Fruit fly (Drosophila melanogaster) whole organism, adult: ENCODE data around the gene CG8289.
A peak's percentile ranks its signal among the peaks of the same experiment; 100 is the strongest.

Source experiments
- CG11617 ChIP-seq: fragments of 200-800 bp; sonication (Bioruptor generic); optimal IDR thresholded peaks from 2 replicates; lab custom pipeline; 2017; ENCODE audit warnings: mild to moderate bottlenecking, missing biosample characterization, missing genetic modification reagents, missing genetic modification characterization
- CG12768 ChIP-seq: fragments of 200-800 bp; sonication (Bioruptor generic); optimal IDR thresholded peaks from 2 replicates; lab custom pipeline; 2017; ENCODE audit warnings: missing biosample characterization, missing genetic modification characterization, mild to moderate bottlenecking, moderate library complexity, missing genetic modification reagents
- CG14711 ChIP-seq: fragments of 200-800 bp; sonication (Bioruptor generic); optimal IDR thresholded peaks from 2 replicates; lab custom pipeline; 2018; ENCODE audit warnings: missing biosample characterization, mild to moderate bottlenecking, missing genetic modification characterization, moderate library complexity
- CG1620 ChIP-seq: fragments of 200-800 bp; sonication (Bioruptor generic); optimal IDR thresholded peaks from 2 replicates; lab custom pipeline; 2016; ENCODE audit warnings: missing biosample characterization, missing genetic modification characterization
- CG33017 ChIP-seq: fragments of 200-800 bp; sonication (Bioruptor generic); optimal IDR thresholded peaks from 2 replicates; lab custom pipeline; 2018; ENCODE audit warnings: missing biosample characterization, mild to moderate bottlenecking, missing genetic modification characterization, moderate library complexity
- CG5204 ChIP-seq: fragments of 200-800 bp; sonication (Bioruptor generic); optimal IDR thresholded peaks from 2 replicates; lab custom pipeline; 2016; ENCODE audit warnings: missing biosample characterization, missing genetic modification characterization
- CG7045 ChIP-seq: fragments of 200-800 bp; sonication (Bioruptor generic); optimal IDR thresholded peaks from 2 replicates; lab custom pipeline; 2017; ENCODE audit warnings: missing biosample characterization, mild to moderate bottlenecking, missing genetic modification characterization
- CG7101 ChIP-seq: fragments of 200-800 bp; sonication (Bioruptor generic); optimal IDR thresholded peaks from 2 replicates; lab custom pipeline; 2018; ENCODE audit warnings: missing biosample characterization, mild to moderate bottlenecking, missing genetic modification characterization, moderate library complexity
- Clk ChIP-seq: fragments of 200-800 bp; sonication (Bioruptor generic); optimal IDR thresholded peaks from 2 replicates; lab custom pipeline; 2017; ENCODE audit warnings: missing biosample characterization, missing genetic modification characterization
- Crg-1 ChIP-seq: fragments of 200-800 bp; sonication (Bioruptor generic); optimal IDR thresholded peaks from 2 replicates; lab custom pipeline; 2016; ENCODE audit warnings: missing biosample characterization, missing genetic modification characterization
- Hr96 ChIP-seq: fragments of 200-800 bp; sonication (Bioruptor generic); optimal IDR thresholded peaks from 2 replicates; lab custom pipeline; 2016; ENCODE audit warnings: missing biosample characterization, missing genetic modification characterization
- Mnt ChIP-seq: fragments of 200-800 bp; sonication (Bioruptor generic); optimal IDR thresholded peaks from 2 replicates; lab custom pipeline; 2016; ENCODE audit warnings: missing biosample characterization, mild to moderate bottlenecking, missing genetic modification characterization
- bab1 ChIP-seq: fragments of 200-800 bp; sonication (Bioruptor generic); optimal IDR thresholded peaks from 3 replicates; lab custom pipeline; 2019; ENCODE audit warnings: missing biosample characterization, mild to moderate bottlenecking, missing genetic modification characterization, moderate library complexity
- cic ChIP-seq: fragments of 200-800 bp; sonication (Bioruptor generic); optimal IDR thresholded peaks from 2 replicates; lab custom pipeline; 2017; ENCODE audit warnings: missing biosample characterization, mild to moderate bottlenecking, missing genetic modification characterization, moderate library complexity
- cnc ChIP-seq, 2 experiments: fragments of >200 bp; optimal IDR thresholded peaks; 2 replicates each; lab custom pipeline; 2017
- kay ChIP-seq: fragments of 200-800 bp; sonication (Bioruptor generic); peaks from one replicate; lab custom pipeline; 2016; ENCODE audit warnings: missing biosample characterization, missing genetic modification characterization, borderline replicate concordance
- ovo ChIP-seq: fragments of 200-800 bp; sonication (Bioruptor generic); optimal IDR thresholded peaks from 2 replicates; lab custom pipeline; 2016; ENCODE audit warnings: missing biosample characterization, missing genetic modification characterization
- pad ChIP-seq: fragments of 200-800 bp; sonication (Bioruptor generic); optimal IDR thresholded peaks from 3 replicates; lab custom pipeline; 2017; ENCODE audit warnings: missing biosample characterization, missing genetic modification characterization, mild to moderate bottlenecking, moderate library complexity, missing genetic modification reagents
- tj ChIP-seq: fragments of 200-800 bp; sonication (Bioruptor generic); optimal IDR thresholded peaks from 3 replicates; lab custom pipeline; 2017; ENCODE audit warnings: missing biosample characterization, mild to moderate bottlenecking, missing genetic modification characterization, moderate library complexity
- toe ChIP-seq: fragments of 200-800 bp; sonication (Bioruptor generic); optimal IDR thresholded peaks from 2 replicates; lab custom pipeline; 2016; ENCODE audit warnings: missing biosample characterization, missing genetic modification characterization

CG8289 gene

dm6 chrX:17624983-17625401, 10.9 kb downstream of the CG8289 start:
- TF ChIP-seq cnc (optimal IDR thresholded peaks at IDR 0.05; lab: Kevin White, UChicago), result no peak
- peak; percentile 97 for TF ChIP-seq CG1620 (GFP tag; lab: Kevin White, UChicago)
- TF ChIP-seq cic (GFP tag; lab: Kevin White, UChicago), result peak; percentile 68
- peak; percentile 96 for TF ChIP-seq Mnt (GFP tag; lab: Kevin White, UChicago)
- peak; percentile 96 for TF ChIP-seq CG33017
- TF ChIP-seq kay (GFP tag; lab: Kevin White, UChicago), result peak; percentile 54
- peak; percentile 99 for TF ChIP-seq CG11617 (GFP tag; lab: Kevin White, UChicago)
- TF ChIP-seq Hr96 (GFP tag; lab: Kevin White, UChicago), result peak; percentile 98
- TF ChIP-seq ovo (GFP tag; lab: Kevin White, UChicago), result peak; percentile 90
- TF ChIP-seq CG12768 (GFP tag; lab: Kevin White, UChicago), result peak; percentile 94
- peak; percentile 93 for TF ChIP-seq pad
- peak; percentile 99 for TF ChIP-seq bab1
- TF ChIP-seq Crg-1 (GFP tag; lab: Kevin White, UChicago), result peak; percentile 97
- peak; percentile 99 for TF ChIP-seq CG7101 (tag; lab: Kevin White, UChicago)
- peak; percentile 98 for TF ChIP-seq tj (GFP tag; lab: Kevin White, UChicago)
- peak; percentile 88 for TF ChIP-seq toe (GFP tag; lab: Kevin White, UChicago)
- peak; percentile 90 for TF ChIP-seq CG7045 (GFP tag; lab: Kevin White, UChicago)
- TF ChIP-seq CG14711 (tag; lab: Kevin White, UChicago), result peak; percentile 96
- peak; percentile 93 for TF ChIP-seq CG5204 (GFP tag; lab: Kevin White, UChicago)
- peak; percentile 85 for TF ChIP-seq Clk (GFP tag; lab: Kevin White, UChicago)

dm6 chrX:17624223-17624982, 11.4 kb downstream of the CG8289 start:
- TF ChIP-seq kay (GFP tag; lab: Kevin White, UChicago) (peak; percentile 97), cic (GFP tag; lab: Kevin White, UChicago) (no peak), CG14711 (tag; lab: Kevin White, UChicago) (no peak), Crg-1 (GFP tag; lab: Kevin White, UChicago) (no peak), CG33017 (no peak), Clk (GFP tag; lab: Kevin White, UChicago) (no peak), CG7045 (GFP tag; lab: Kevin White, UChicago) (no peak), ovo (GFP tag; lab: Kevin White, UChicago) (no peak), CG5204 (GFP tag; lab: Kevin White, UChicago) (no peak), pad (no peak), CG12768 (GFP tag; lab: Kevin White, UChicago) (no peak), CG7101 (tag; lab: Kevin White, UChicago) (no peak), cnc (optimal IDR thresholded peaks at IDR 0.05; lab: Kevin White, UChicago) (no peak), tj (GFP tag; lab: Kevin White, UChicago) (peak; percentile 99), CG11617 (GFP tag; lab: Kevin White, UChicago) (no peak), toe (GFP tag; lab: Kevin White, UChicago) (no peak)

- TF ChIP-seq CG11617 (GFP tag; lab: Kevin White, UChicago) (no peak), Crg-1 (GFP tag; lab: Kevin White, UChicago) (no peak), CG7045 (GFP tag; lab: Kevin White, UChicago) (no peak), pad (no peak), Mnt (GFP tag; lab: Kevin White, UChicago) (no peak), toe (GFP tag; lab: Kevin White, UChicago) (no peak), CG14711 (tag; lab: Kevin White, UChicago) (no peak), CG7101 (tag; lab: Kevin White, UChicago) (no peak), CG1620 (GFP tag; lab: Kevin White, UChicago) (no peak), kay (GFP tag; lab: Kevin White, UChicago) (no peak), CG33017 (no peak), cic (GFP tag; lab: Kevin White, UChicago) (no peak), Hr96 (GFP tag; lab: Kevin White, UChicago) (no peak), CG5204 (GFP tag; lab: Kevin White, UChicago) (no peak), cnc (optimal IDR thresholded peaks at IDR 0.05; lab: Kevin White, UChicago) (no peak), ovo (GFP tag; lab: Kevin White, UChicago) (no peak), CG12768 (GFP tag; lab: Kevin White, UChicago) (no peak), Clk (GFP tag; lab: Kevin White, UChicago) (no peak)
Measured at dm6 chrX:17622187-17622586, 13.7 kb downstream of the CG8289 start.

dm6 chrX:17611455-17611854, 24.4 kb downstream of the CG8289 start:
- TF ChIP-seq CG1620 (GFP tag; lab: Kevin White, UChicago), result no peak
- peak; percentile 92 for TF ChIP-seq pad
- no peak for TF ChIP-seq cnc (optimal IDR thresholded peaks at IDR 0.05; lab: Kevin White, UChicago)
- TF ChIP-seq Clk (GFP tag; lab: Kevin White, UChicago), result no peak
- no peak for TF ChIP-seq CG7101 (tag; lab: Kevin White, UChicago)

dm6 chrX:17602466-17602865, 33.4 kb downstream of the CG8289 start:
- no peak for TF ChIP-seq CG5204 (GFP tag; lab: Kevin White, UChicago)
- no peak for TF ChIP-seq CG14711 (tag; lab: Kevin White, UChicago)
- TF ChIP-seq cic (GFP tag; lab: Kevin White, UChicago), result no peak
- no peak for TF ChIP-seq CG7101 (tag; lab: Kevin White, UChicago)
- TF ChIP-seq CG33017, result no peak
- TF ChIP-seq cnc (optimal IDR thresholded peaks at IDR 0.05; lab: Kevin White, UChicago), result no peak
- TF ChIP-seq CG11617 (GFP tag; lab: Kevin White, UChicago), result no peak
- TF ChIP-seq Clk (GFP tag; lab: Kevin White, UChicago), result no peak
- no peak for TF ChIP-seq pad
- no peak for TF ChIP-seq CG12768 (GFP tag; lab: Kevin White, UChicago)
- no peak for TF ChIP-seq ovo (GFP tag; lab: Kevin White, UChicago)
- no peak for TF ChIP-seq CG7045 (GFP tag; lab: Kevin White, UChicago)
- TF ChIP-seq tj (GFP tag; lab: Kevin White, UChicago), result no peak
- no peak for TF ChIP-seq Hr96 (GFP tag; lab: Kevin White, UChicago)
- no peak for TF ChIP-seq Crg-1 (GFP tag; lab: Kevin White, UChicago)
- no peak for TF ChIP-seq bab1
- no peak for TF ChIP-seq Mnt (GFP tag; lab: Kevin White, UChicago)
- no peak for TF ChIP-seq CG1620 (GFP tag; lab: Kevin White, UChicago)
- TF ChIP-seq toe (GFP tag; lab: Kevin White, UChicago), result no peak
- TF ChIP-seq kay (GFP tag; lab: Kevin White, UChicago), result no peak
